Worm (Caenorhabditis elegans): Measurements from ENCODE around the gene ZC196.2.
A peak's percentile ranks its signal among the peaks of the same experiment; 100 is the strongest.

Gene ZC196.2

ce11 chrV:8727077-8727476, 12.2 kb upstream of the ZC196.2 start, which contains the start of gene ZC196.9:
Gene ZC196.9 (minus strand): TSS chrV:8727177.
- TF ChIP-seq nhr-76 (tag; optimal IDR thresholded peaks at IDR 0.05), result no peak
- no peak for TF ChIP-seq lin-15B (tag; optimal IDR thresholded peaks at IDR 0.05)
- no peak for TF ChIP-seq sox-4 (tag; optimal IDR thresholded peaks at IDR 0.05)
- no peak for TF ChIP-seq aly-2 (tag; optimal IDR thresholded peaks at IDR 0.05)
- TF ChIP-seq nhr-77 (tag; optimal IDR thresholded peaks at IDR 0.05), result no peak
- TF ChIP-seq unc-130 (tag; optimal IDR thresholded peaks at IDR 0.05), result no peak
- no peak for TF ChIP-seq ceh-8 (GFP tag; optimal IDR thresholded peaks at IDR 0.05)
- no peak for TF ChIP-seq isw-1 (GFP tag; IDR thresholded peaks at IDR 0.05)
- no peak for TF ChIP-seq snu-23 (GFP tag; optimal IDR thresholded peaks at IDR 0.05)
- TF ChIP-seq egl-27 (tag; optimal IDR thresholded peaks at IDR 0.05), result no peak
- TF ChIP-seq jun-1 (tag; optimal IDR thresholded peaks at IDR 0.05), result no peak
- TF ChIP-seq hpl-2 (GFP tag; optimal IDR thresholded peaks at IDR 0.05), result no peak
- TF ChIP-seq mep-1 (tag; optimal IDR thresholded peaks at IDR 0.05), result no peak
- TF ChIP-seq nhr-11 (tag; optimal IDR thresholded peaks at IDR 0.05), result no peak
- no peak for TF ChIP-seq fkh-8 (tag; optimal IDR thresholded peaks at IDR 0.05)
- no peak for TF ChIP-seq nhr-20 (tag; optimal IDR thresholded peaks at IDR 0.05)
- TF ChIP-seq ztf-11 (tag; optimal IDR thresholded peaks at IDR 0.05), result no peak
- TF ChIP-seq alr-1 (tag; optimal IDR thresholded peaks at IDR 0.05; ENCODE audit: borderline replicate concordance), result no peak
- TF ChIP-seq xbp-1 (tag; optimal IDR thresholded peaks at IDR 0.05), result no peak
- no peak for TF ChIP-seq nhr-90 (tag; optimal IDR thresholded peaks at IDR 0.05; ENCODE audit: poor library complexity)

DNA sequence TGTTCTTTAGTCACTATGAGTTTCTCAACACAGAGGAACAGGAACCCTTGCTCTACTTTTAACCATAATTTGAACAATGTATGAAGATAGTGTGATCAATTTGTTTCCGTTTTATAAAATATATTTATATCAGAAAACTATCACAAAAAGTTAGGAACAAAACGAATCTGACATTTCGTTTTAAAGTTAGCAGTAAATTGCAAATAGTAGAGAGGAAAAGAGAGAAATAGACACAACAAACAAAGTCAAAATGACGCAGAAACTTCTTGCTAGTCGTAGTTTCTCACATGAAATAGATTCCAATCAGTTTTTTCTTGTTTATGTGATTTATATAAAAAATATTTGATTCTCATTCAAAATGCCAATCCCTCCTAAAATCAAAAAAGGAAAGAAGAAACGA, 10.1 kb upstream of the ZC196.2 start, which contains the start of gene ZC196.5:
Gene ZC196.5, plus strand, starts transcription at position 301 of the 400 bp plus-strand sequence.
- TF ChIP-seq unc-86 (tag; optimal IDR thresholded peaks at IDR 0.05) (no peak), xbp-1 (tag; optimal IDR thresholded peaks at IDR 0.05) (no peak), ceh-63 (GFP tag; optimal IDR thresholded peaks at IDR 0.05) (no peak), egl-13 (tag; optimal IDR thresholded peaks at IDR 0.05) (no peak), sox-4 (tag; optimal IDR thresholded peaks at IDR 0.05) (no peak), nhr-20 (tag; optimal IDR thresholded peaks at IDR 0.05) (no peak), aha-1 (tag; optimal IDR thresholded peaks at IDR 0.05) (no peak), swsn-7 (tag; optimal IDR thresholded peaks at IDR 0.05) (no peak), elt-3 (tag; optimal IDR thresholded peaks at IDR 0.05) (no peak), fkh-4 (tag; optimal IDR thresholded peaks at IDR 0.05; ENCODE audit: borderline replicate concordance) (no peak), ztf-11 (tag; optimal IDR thresholded peaks at IDR 0.05) (no peak), zag-1 (tag; optimal IDR thresholded peaks at IDR 0.05) (no peak), ets-5 (GFP tag; IDR thresholded peaks at IDR 0.05) (no peak), efl-3 (GFP tag; optimal IDR thresholded peaks at IDR 0.05) (no peak), nhr-12 (tag; optimal IDR thresholded peaks at IDR 0.05) (no peak), ceh-88 (GFP tag; IDR thresholded peaks at IDR 0.05) (no peak), vab-15 (tag; optimal IDR thresholded peaks at IDR 0.05) (no peak), lin-15B (tag; optimal IDR thresholded peaks at IDR 0.05) (no peak)

ce11 chrV:8730991-8731390, 8.2 kb upstream of the ZC196.2 start:
- TF ChIP-seq elt-2 (tag; optimal IDR thresholded peaks at IDR 0.05) (peak; percentile 21), mef-2 (tag; optimal IDR thresholded peaks at IDR 0.05) (no peak)

- TF ChIP-seq unc-98 (GFP tag; IDR thresholded peaks at IDR 0.05), result no peak
- TF ChIP-seq elt-2 (tag; optimal IDR thresholded peaks at IDR 0.05), result peak; percentile 36
These were observed 6.3 kb upstream of the ZC196.2 start, which contains the start of gene ZC196.4 for ce11 chrV:8732934-8733333. Gene ZC196.4 (plus strand): TSS chrV:8733106.

DNA sequence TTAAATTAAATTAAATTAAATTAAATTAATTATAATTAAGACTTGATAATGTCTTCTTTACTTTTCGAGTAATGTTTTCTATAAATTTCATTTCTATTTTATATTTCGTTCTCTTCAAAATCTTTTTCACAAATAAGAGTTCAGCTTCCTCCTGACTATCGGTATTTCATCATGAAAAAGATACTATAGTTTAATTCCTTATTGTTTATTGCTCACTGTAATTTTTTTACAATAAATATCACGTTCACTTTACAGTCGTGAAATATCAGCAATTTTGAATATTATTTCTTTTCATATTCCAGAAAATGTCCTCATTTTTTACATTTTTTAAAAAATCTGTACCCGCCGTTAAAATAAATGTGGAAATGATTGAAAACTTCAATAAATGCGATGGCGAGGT, 2.9 kb upstream of the ZC196.2 start, which contains the start of gene ZC196.3:
Gene ZC196.3, plus strand, starts transcription at position 301 of the 400 bp plus-strand sequence.
- TF ChIP-seq ceh-8 (GFP tag; optimal IDR thresholded peaks at IDR 0.05) (no peak), lir-3 (tag; optimal IDR thresholded peaks at IDR 0.05; ENCODE audit: poor library complexity) (no peak), nhr-84 (tag; optimal IDR thresholded peaks at IDR 0.05) (no peak), fkh-4 (tag; optimal IDR thresholded peaks at IDR 0.05; ENCODE audit: borderline replicate concordance) (no peak), unc-62 (GFP tag; optimal IDR thresholded peaks at IDR 0.05) (no peak)

Measured in whole organism, L1 larva.